Fruit fly (Drosophila melanogaster) Kc167 (cell line): ENCODE measurements around the gene Dok.

Source experiments
- Myc ChIP-seq: fragments of >200 bp; optimal IDR thresholded peaks from 2 replicates; lab custom pipeline; 2017; ENCODE audit warnings: missing external identifiers
- h ChIP-seq: fragments of >200 bp; optimal IDR thresholded peaks from 3 replicates; lab custom pipeline; 2018; ENCODE audit warnings: missing external identifiers
- insv ChIP-seq: fragments of >200 bp; optimal IDR thresholded peaks from 3 replicates; lab custom pipeline; 2018; ENCODE audit warnings: missing external identifiers
- psq ChIP-seq: fragments of >200 bp; optimal IDR thresholded peaks from 2 replicates; lab custom pipeline; 2017; ENCODE audit warnings: missing external identifiers
- ttk ChIP-seq: sonication (Bioruptor generic); optimal IDR thresholded peaks from 2 replicates; lab custom pipeline; 2017; ENCODE audit warnings: missing external identifiers

dm6 chrX:7336121-7336961 lies 12.3 kb downstream of the Dok start:
- TF ChIP-seq insv (lab: Kevin White, UChicago) (no peak), h (lab: Kevin White, UChicago) (no peak), ttk (lab: Kevin White, UChicago) (no peak), Myc (lab: Kevin White, UChicago) (no peak), psq (no peak)
